Fruit fly (Drosophila melanogaster) Kc167 (cell line): ENCODE data around the gene Ir67c.

ENCODE experiments used
- Myc ChIP-seq: fragments of >200 bp; optimal IDR thresholded peaks from 2 replicates; lab custom pipeline; 2017; ENCODE audit warnings: missing external identifiers
- Sin3A ChIP-seq: fragments of >200 bp; optimal IDR thresholded peaks from 2 replicates; lab custom pipeline; 2018; ENCODE audit warnings: missing external identifiers
- h ChIP-seq: fragments of >200 bp; optimal IDR thresholded peaks from 3 replicates; lab custom pipeline; 2018; ENCODE audit warnings: missing external identifiers
- insv ChIP-seq: fragments of >200 bp; optimal IDR thresholded peaks from 3 replicates; lab custom pipeline; 2018; ENCODE audit warnings: missing external identifiers
- psq ChIP-seq: fragments of >200 bp; optimal IDR thresholded peaks from 2 replicates; lab custom pipeline; 2017; ENCODE audit warnings: missing external identifiers
- ttk ChIP-seq: sonication (Bioruptor generic); optimal IDR thresholded peaks from 2 replicates; lab custom pipeline; 2017; ENCODE audit warnings: missing external identifiers

The Ir67c gene

DNA sequence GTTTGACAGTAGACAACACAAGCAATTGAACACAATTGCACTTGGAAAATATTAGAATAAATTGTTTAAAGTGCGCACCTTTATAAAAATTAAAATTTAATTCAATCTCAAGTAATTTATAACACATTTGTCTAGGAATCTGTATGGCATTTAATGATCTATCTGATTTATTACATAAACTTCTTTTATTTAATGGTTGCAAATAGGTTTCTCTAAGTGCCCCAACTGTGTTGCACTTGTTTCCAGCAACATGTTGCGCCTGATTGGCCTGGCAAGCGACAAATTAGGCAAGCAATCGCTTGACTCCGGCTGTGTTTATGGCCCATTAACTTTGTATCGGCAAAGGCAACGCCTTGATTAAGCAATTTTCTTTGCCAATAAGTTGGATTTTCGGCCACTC is 6.6 kb upstream of the Ir67c start:
- no peak for TF ChIP-seq ttk (lab: Kevin White, UChicago)
- TF ChIP-seq Sin3A (lab: Kevin White, UChicago), result no peak
- TF ChIP-seq insv, result no peak
- TF ChIP-seq psq, result no peak
- TF ChIP-seq Myc, result no peak
- no peak for TF ChIP-seq h (lab: Kevin White, UChicago)

DNA sequence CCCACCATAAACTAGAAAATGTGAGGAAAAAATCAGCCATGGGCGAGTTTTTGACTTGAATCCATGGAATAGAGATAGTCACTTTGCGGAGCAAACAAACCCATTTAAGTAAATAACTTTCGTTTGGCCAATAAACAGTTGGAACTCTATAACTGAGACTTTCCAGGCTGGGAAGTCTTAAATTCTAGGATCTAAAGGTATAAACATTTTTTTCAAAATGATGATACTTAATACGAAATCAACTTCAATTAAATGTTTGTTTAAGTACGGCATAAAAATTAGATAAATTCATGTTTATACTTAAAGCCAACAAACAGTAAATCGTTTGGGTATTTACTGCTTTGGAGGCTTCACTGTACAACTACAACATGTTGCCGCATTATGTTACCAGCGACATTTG is 6.0 kb upstream of the Ir67c start:
- TF ChIP-seq ttk (lab: Kevin White, UChicago), result no peak
- no peak for TF ChIP-seq h (lab: Kevin White, UChicago)
- TF ChIP-seq insv, result no peak
- no peak for TF ChIP-seq psq
- TF ChIP-seq Myc, result no peak
- TF ChIP-seq Sin3A (lab: Kevin White, UChicago), result no peak

DNA sequence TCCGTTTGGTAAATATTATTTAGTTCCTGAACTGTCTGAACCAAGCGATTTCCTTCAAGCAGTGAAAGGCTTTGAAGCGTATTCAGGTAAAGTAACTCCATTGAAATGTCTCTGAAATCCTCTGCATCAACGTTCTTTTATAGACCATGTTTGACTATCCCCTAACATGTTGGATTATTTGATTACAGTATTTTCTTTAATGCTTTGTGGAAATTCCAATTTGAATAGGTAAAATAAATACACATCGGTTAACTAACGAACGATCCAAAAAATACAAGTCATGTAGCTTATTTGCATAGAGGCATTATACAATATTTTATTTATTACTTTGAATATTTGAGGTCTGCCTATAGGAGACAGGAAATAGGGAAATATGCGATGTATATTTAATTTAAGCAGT is 2.0 kb downstream of the Ir67c start, which contains the start of gene Ir67b:
Ir67b (minus strand) TSS at position 101 of the 400 bp plus-strand sequence.
- TF ChIP-seq insv (no peak), psq (no peak), Sin3A (lab: Kevin White, UChicago) (no peak), ttk (lab: Kevin White, UChicago) (no peak), Myc (no peak), h (lab: Kevin White, UChicago) (no peak)

DNA sequence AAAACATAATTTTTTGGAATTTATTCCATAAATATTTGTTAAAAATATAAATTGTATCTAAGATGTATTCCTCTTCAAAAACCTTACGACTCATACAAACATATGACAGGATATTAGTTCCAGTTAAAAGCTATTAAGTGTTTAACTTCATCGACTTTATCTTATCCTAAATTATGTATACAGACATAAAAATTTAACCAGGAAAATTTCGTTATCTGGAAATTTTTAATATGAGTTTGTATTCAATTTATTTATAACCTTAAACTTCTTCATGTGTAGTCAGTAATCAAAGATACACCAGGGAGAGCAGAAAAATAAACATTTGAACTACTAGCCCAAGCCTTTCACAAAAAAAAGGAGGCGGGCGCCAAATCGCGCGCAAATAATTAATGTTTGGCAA is 4.4 kb downstream of the Ir67c start:
- no peak for TF ChIP-seq Sin3A (lab: Kevin White, UChicago)
- no peak for TF ChIP-seq psq
- no peak for TF ChIP-seq insv
- TF ChIP-seq Myc, result no peak
- no peak for TF ChIP-seq h (lab: Kevin White, UChicago)
- TF ChIP-seq ttk (lab: Kevin White, UChicago), result no peak

DNA sequence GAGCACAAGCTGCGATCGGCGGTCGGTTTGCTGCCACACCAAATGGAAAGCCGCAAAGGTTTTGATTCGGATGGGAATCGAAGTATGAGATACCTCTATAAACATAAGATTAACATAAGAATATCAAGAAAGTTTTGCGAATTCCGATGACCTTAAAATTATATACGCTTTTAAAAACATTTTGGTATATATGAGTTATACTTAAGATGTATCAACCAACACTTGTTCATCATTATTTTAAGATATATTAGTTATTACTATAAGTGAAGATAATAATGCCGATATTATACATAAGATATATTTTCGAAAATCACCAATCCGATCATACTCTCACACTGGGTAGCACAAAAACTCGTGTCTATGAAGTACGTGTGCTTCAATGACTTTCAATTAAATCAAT is 5.2 kb downstream of the Ir67c start:
- TF ChIP-seq h (lab: Kevin White, UChicago) (no peak), Sin3A (lab: Kevin White, UChicago) (no peak), psq (no peak), ttk (lab: Kevin White, UChicago) (no peak), Myc (no peak), insv (no peak)

DNA sequence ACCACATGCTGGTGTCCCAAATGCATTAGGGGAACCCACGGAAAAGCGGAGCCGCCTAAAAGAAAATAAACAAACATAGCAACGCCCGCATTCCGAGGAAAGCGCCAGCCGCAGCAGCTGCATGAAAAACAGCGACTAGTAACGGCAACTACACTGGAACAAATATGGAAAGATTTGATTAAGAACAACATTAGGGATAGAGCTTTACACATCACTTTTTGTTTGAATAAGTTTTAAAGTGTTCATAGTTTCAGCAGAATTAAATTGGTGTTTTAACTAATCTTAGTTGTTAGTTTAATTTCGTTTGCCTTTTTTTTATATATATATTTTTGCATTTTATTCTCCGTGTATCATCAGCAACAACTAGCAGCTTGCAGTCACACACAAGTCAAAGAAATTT is 5.9 kb downstream of the Ir67c start:
- TF ChIP-seq h (lab: Kevin White, UChicago) (no peak), ttk (lab: Kevin White, UChicago) (no peak), Myc (no peak), Sin3A (lab: Kevin White, UChicago) (no peak), psq (no peak), insv (no peak)

DNA sequence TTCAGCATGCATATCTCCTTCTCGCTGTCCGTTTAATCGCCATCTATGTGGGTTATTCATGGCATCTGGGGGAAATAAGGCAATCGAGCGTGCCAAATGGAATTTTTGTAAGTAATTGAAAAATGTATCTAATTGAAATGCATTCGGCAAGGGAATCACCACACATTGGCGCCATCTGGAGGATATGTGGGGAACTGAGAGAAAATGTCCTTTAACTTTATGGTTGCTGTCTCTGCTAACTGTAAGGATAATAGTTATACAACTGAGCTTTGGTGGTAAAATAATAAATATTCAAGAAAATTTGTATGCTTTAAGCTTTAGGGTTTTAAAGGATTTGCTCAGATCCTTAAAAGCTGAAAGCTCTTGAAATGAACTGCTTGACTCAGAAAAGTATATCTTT is 6.6 kb downstream of the Ir67c start:
- TF ChIP-seq psq (no peak), Sin3A (lab: Kevin White, UChicago) (no peak), ttk (lab: Kevin White, UChicago) (no peak), Myc (no peak), insv (no peak), h (lab: Kevin White, UChicago) (no peak)

DNA sequence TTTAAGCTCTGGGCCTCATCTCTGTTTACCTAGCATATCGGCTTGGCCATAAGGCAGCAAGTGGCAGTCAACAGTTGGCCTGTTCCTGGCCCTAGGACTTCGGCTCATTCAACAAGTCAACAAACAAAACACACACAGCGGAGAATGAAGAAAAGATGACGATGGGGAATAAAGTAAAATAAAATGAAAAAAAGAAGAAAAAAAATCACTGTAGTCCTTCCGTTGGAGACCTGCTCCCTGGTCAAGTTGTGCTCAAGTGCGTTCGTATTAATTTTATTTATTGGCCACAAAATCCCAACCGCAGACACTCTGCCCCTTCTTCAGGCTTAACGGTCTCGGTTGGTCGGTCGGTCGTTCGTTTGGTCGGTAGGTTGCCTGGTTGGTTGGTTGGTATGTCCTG is 15.5 kb downstream of the Ir67c start:
- no peak for TF ChIP-seq Sin3A (lab: Kevin White, UChicago)
- TF ChIP-seq Myc, result no peak
- no peak for TF ChIP-seq h (lab: Kevin White, UChicago)
- no peak for TF ChIP-seq psq
- TF ChIP-seq insv, result no peak

DNA sequence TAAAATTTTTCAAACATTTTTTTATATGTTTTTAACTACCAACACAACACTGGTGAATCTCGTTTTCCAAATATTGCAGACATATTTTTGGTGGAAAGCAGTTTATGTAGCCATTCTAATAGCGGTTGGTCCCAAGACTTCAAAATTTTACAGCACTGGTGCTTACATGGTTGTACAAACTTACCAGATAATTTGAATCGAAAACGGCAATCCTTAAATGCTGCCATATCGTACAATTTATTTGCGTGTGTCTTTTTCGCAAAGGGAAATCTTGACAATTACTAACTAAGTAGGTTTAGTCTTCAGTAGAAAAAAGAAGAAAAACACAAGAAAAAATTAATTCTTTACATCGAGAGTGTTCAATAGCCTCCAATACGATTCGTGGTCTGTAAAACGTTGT is 21.4 kb downstream of the Ir67c start, which contains the start of gene CG12362:
CG12362 (plus strand) TSS at position 301 of the 400 bp plus-strand sequence.
- TF ChIP-seq psq (no peak), Sin3A (lab: Kevin White, UChicago) (no peak), h (lab: Kevin White, UChicago) (no peak), ttk (lab: Kevin White, UChicago) (no peak), Myc (no peak), insv (no peak)

DNA sequence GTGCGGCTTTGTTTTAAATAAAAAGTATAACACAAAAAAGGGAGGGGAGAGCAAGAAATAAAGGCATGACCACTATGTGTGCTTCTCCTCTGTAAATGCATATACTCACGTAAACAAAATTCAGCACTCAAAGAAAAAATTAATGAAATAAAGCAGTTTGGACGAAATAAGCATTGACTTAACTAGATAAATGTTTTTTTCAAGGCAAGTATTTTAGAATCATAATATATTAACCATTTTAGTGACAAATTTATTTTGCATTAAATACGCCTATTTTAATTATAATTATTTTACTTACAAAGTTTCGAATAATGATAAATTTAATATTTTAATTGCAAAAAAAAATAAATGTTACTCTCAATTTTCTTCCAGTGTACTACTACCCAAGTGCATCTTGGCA is 22.3 kb downstream of the Ir67c start:
- TF ChIP-seq Myc (no peak), insv (no peak), ttk (lab: Kevin White, UChicago) (no peak), h (lab: Kevin White, UChicago) (no peak), Sin3A (lab: Kevin White, UChicago) (no peak), psq (no peak)

DNA sequence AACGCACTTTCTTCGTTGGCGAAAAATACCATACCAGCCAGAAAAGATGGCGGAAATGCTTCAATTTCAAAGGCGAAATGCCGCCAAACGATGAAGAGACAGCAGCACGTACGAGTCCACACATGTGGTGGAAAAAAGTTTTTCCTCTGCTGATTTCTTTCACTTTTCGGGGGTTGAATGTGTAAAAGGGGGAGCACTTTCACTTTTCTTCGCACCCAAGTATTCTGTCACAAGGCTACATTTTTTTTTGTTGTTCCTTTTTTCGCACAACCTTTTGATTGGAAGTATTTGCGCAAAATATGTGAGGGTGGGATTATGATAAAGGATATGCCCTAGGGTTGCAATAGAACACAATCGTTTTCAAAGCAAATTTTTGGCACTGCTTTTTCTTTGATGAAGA is 24.4 kb downstream of the Ir67c start:
- TF ChIP-seq Sin3A (lab: Kevin White, UChicago) (no peak), ttk (lab: Kevin White, UChicago) (no peak), psq (no peak), h (lab: Kevin White, UChicago) (no peak), Myc (no peak), insv (no peak)

DNA sequence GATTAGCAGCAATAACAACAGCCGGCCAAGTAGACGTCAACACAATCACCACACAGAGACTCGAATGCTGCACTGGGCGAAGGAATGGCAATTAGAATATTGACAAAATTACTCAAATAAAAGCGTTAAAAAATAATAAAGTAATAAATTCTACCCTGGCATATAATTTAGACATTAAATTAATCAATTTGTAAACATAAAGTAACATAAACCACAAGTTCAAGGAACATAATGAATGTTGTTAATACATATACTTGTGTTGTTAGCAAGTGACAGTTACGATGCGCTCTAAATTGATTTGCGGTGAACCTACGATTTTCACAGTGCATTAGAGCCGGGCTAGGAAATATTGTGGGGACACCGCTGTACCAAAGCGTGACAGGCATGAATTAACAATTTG is 26.2 kb downstream of the Ir67c start:
- TF ChIP-seq psq (no peak), h (lab: Kevin White, UChicago) (no peak)

DNA sequence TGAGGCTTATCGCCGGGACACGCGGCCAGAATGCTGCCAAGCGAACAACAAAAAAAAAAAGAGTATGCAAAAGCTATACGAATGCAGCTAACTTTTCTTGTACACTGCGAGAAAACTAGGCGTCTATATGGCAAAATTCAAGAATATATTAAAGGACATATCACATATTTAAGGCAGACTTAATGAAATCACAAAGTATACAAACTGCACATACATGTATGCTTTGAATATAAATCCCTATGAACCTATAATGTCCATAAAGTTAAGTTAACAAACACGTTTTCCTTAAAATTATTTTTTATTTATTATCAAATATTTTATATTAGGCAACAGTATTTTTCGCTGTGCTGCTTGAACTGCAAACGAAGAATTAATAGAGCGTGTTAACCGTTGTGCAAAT is 35.2 kb downstream of the Ir67c start:
- TF ChIP-seq psq, result no peak

DNA sequence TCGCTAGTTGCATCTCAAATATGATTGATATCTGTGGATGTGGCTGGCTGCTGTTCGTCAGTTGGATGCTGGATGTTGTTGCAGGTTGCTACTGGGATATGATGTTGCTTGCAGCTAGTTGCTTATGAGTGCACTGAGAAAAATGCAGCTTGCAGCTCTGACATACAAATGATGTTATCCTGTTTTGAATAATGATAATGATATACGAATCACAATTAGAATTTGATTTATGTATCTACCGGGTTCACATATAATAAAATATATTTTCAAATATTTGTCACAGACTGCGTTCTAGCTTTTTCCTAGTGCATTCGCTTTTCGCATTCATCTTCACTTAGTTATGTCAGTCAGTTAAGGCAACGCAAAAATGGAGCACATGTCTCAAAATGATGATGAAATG is 37.4 kb downstream of the Ir67c start:
- TF ChIP-seq psq (no peak), Sin3A (lab: Kevin White, UChicago) (no peak), Myc (no peak), h (lab: Kevin White, UChicago) (no peak), insv (no peak)
